Worm (Caenorhabditis elegans) whole organism, mixed stage, embryonic: Measurements from ENCODE around the gene F15B9.8.

Source experiments
- blmp-1 ChIP-seq: fragments of 150-350 bp; optimal IDR thresholded peaks from 2 replicates; lab custom pipeline; 2014; ENCODE audit warnings: missing biosample characterization, missing genetic modification characterization
- ceh-43 ChIP-seq: fragments of 200-800 bp; sonication (Bioruptor generic); optimal IDR thresholded peaks from 2 replicates; lab custom pipeline; 2018; ENCODE audit warnings: mild to moderate bottlenecking, missing genetic modification characterization, moderate library complexity, missing compliant biosample characterization
- drap-1 ChIP-seq: fragments of 200-800 bp; sonication (Bioruptor generic); optimal IDR thresholded peaks from 3 replicates; lab custom pipeline; 2018; ENCODE audit warnings: mild to moderate bottlenecking, missing genetic modification characterization, missing compliant biosample characterization
- elt-1 ChIP-seq: sonication (generic microtip); optimal IDR thresholded peaks from 2 replicates; lab custom pipeline; 2017; ENCODE audit warnings: missing genetic modification characterization, mild to moderate bottlenecking, missing compliant biosample characterization, antibody characterized with exemption, moderate library complexity, borderline replicate concordance; ENCODE audit not compliant: insufficient read depth
- elt-3 ChIP-seq: fragments of 150-350 bp; optimal IDR thresholded peaks from 2 replicates; lab custom pipeline; 2014; ENCODE audit warnings: missing biosample characterization, missing genetic modification characterization
- lsy-2 ChIP-seq: fragments of 150-350 bp; optimal IDR thresholded peaks from 2 replicates; lab custom pipeline; 2014; ENCODE audit warnings: missing biosample characterization, missing genetic modification characterization
- nhr-237 ChIP-seq: fragments of 150-350 bp; optimal IDR thresholded peaks from 2 replicates; lab custom pipeline; 2014; ENCODE audit warnings: missing biosample characterization, missing genetic modification characterization
- nhr-28 ChIP-seq: fragments of 150-350 bp; optimal IDR thresholded peaks from 2 replicates; lab custom pipeline; 2014; ENCODE audit warnings: missing biosample characterization, missing genetic modification characterization
- nhr-76 ChIP-seq: sonication (generic microtip); optimal IDR thresholded peaks from 2 replicates; lab custom pipeline; 2017; ENCODE audit warnings: missing biosample characterization, missing genetic modification characterization
- tbx-8 ChIP-seq: fragments of 200-800 bp; sonication (Bioruptor generic); optimal IDR thresholded peaks from 2 replicates; lab custom pipeline; 2018; ENCODE audit warnings: mild to moderate bottlenecking, missing genetic modification characterization, moderate library complexity, missing compliant biosample characterization
- unc-39 ChIP-seq: fragments of 150-350 bp; optimal IDR thresholded peaks from 2 replicates; lab custom pipeline; 2014; ENCODE audit warnings: missing biosample characterization, missing genetic modification characterization
- unc-62 ChIP-seq: fragments of 150-350 bp; optimal IDR thresholded peaks from 2 replicates; lab custom pipeline; 2014; ENCODE audit warnings: missing biosample characterization, missing genetic modification reagents, missing genetic modification characterization
- ztf-11 ChIP-seq: fragments of 150-350 bp; optimal IDR thresholded peaks from 2 replicates; lab custom pipeline; 2014; ENCODE audit warnings: missing biosample characterization, missing genetic modification characterization

ce11 chrV:12944775-12945174 lies 43.6 kb upstream of the F15B9.8 start, which contains the start of gene grl-2:
- TF ChIP-seq tbx-8 (GFP tag; lab: Kevin White, UChicago) (no peak), ztf-11 (tag; lab: Kevin White, UChicago) (no peak), nhr-76 (tag; lab: Kevin White, UChicago) (no peak), elt-3 (no peak), elt-1 (tag; lab: Kevin White, UChicago) (no peak), lsy-2 (no peak), ceh-43 (no peak), unc-62 (GFP tag; lab: Kevin White, UChicago) (no peak), drap-1 (GFP tag; lab: Kevin White, UChicago) (no peak), blmp-1 (tag; lab: Kevin White, UChicago) (no peak), nhr-28 (tag; lab: Kevin White, UChicago) (no peak), unc-39 (no peak), nhr-237 (tag; lab: Kevin White, UChicago) (no peak)
